Worm (Caenorhabditis elegans) whole organism, late embryonic: Measurements from ENCODE around the gene ncs-3.

ENCODE experiments used
- C08G9.2 ChIP-seq: sonication (generic microtip); optimal IDR thresholded peaks from 2 replicates; lab custom pipeline; 2016; ENCODE audit warnings: mild to moderate bottlenecking, missing genetic modification characterization, moderate library complexity, missing compliant biosample characterization
- F13H6.1 ChIP-seq: sonication (generic microtip); optimal IDR thresholded peaks from 2 replicates; lab custom pipeline; 2016; ENCODE audit warnings: missing genetic modification characterization, missing compliant biosample characterization
- K09A11.1 ChIP-seq: sonication (generic microtip); optimal IDR thresholded peaks from 2 replicates; lab custom pipeline; 2017; ENCODE audit warnings: antibody characterized with exemption, mild to moderate bottlenecking, missing genetic modification characterization, missing compliant biosample characterization; ENCODE audit not compliant: insufficient read depth
- ceh-14 ChIP-seq: sonication (generic microtip); optimal IDR thresholded peaks from 2 replicates; lab custom pipeline; 2016; ENCODE audit warnings: missing genotype, missing genetic modification characterization, missing compliant biosample characterization
- ceh-18 ChIP-seq: sonication (generic microtip); optimal IDR thresholded peaks from 2 replicates; lab custom pipeline; 2016; ENCODE audit warnings: missing genetic modification characterization, missing compliant biosample characterization
- ceh-19 ChIP-seq: fragments of 200-800 bp; sonication (Bioruptor generic); optimal IDR thresholded peaks from 2 replicates; lab custom pipeline; 2018; ENCODE audit warnings: mild to moderate bottlenecking, missing genetic modification characterization, missing compliant biosample characterization
- ceh-2 ChIP-seq: sonication (generic microtip); optimal IDR thresholded peaks from 2 replicates; lab custom pipeline; 2016; ENCODE audit warnings: missing genotype, missing genetic modification characterization, missing compliant biosample characterization
- ceh-30 ChIP-seq: fragments of 150-350 bp; optimal IDR thresholded peaks from 2 replicates; lab custom pipeline; 2014; ENCODE audit warnings: missing biosample characterization, missing genetic modification characterization
- ceh-31 ChIP-seq: sonication (generic microtip); optimal IDR thresholded peaks from 2 replicates; lab custom pipeline; 2016; ENCODE audit warnings: missing genetic modification characterization, missing compliant biosample characterization
- ceh-34 ChIP-seq: sonication (generic microtip); optimal IDR thresholded peaks from 2 replicates; lab custom pipeline; 2016; ENCODE audit warnings: mild to moderate bottlenecking, missing genetic modification characterization, missing compliant biosample characterization
- ceh-48 ChIP-seq: sonication (generic microtip); optimal IDR thresholded peaks from 2 replicates; lab custom pipeline; 2016; ENCODE audit warnings: missing genetic modification characterization, inconsistent platforms, missing compliant biosample characterization
- ceh-6 ChIP-seq: fragments of 200-800 bp; sonication (Bioruptor generic); optimal IDR thresholded peaks from 2 replicates; lab custom pipeline; 2018; ENCODE audit warnings: mild to moderate bottlenecking, missing genetic modification characterization, missing compliant biosample characterization
- che-1 ChIP-seq: sonication (generic microtip); optimal IDR thresholded peaks from 2 replicates; lab custom pipeline; 2016; ENCODE audit warnings: mild to moderate bottlenecking, missing genetic modification characterization, missing compliant biosample characterization
- dve-1 ChIP-seq: sonication (generic microtip); optimal IDR thresholded peaks from 2 replicates; lab custom pipeline; 2017; ENCODE audit warnings: antibody characterized with exemption, mild to moderate bottlenecking, missing genetic modification characterization, missing compliant biosample characterization
- elt-2 ChIP-seq: sonication (generic microtip); optimal IDR thresholded peaks from 2 replicates; lab custom pipeline; 2016; ENCODE audit warnings: missing genetic modification reagents, missing genetic modification characterization, missing compliant biosample characterization
- elt-4 ChIP-seq: sonication (generic microtip); optimal IDR thresholded peaks from 2 replicates; lab custom pipeline; 2016; ENCODE audit warnings: missing genetic modification characterization, missing compliant biosample characterization
- ets-4 ChIP-seq: sonication (generic microtip); optimal IDR thresholded peaks from 2 replicates; lab custom pipeline; 2016; ENCODE audit warnings: missing genetic modification characterization, missing compliant biosample characterization
- fax-1 ChIP-seq: sonication (generic microtip); optimal IDR thresholded peaks from 2 replicates; lab custom pipeline; 2016; ENCODE audit warnings: missing genotype, missing genetic modification characterization, missing compliant biosample characterization
- fkh-10 ChIP-seq: fragments of 150-350 bp; optimal IDR thresholded peaks from 2 replicates; lab custom pipeline; 2014; ENCODE audit warnings: missing biosample characterization, missing genetic modification reagents, missing genetic modification characterization
- fkh-6 ChIP-seq: sonication (generic microtip); optimal IDR thresholded peaks from 2 replicates; lab custom pipeline; 2016; ENCODE audit warnings: missing genetic modification characterization, missing compliant biosample characterization
- hlh-30 ChIP-seq: sonication (generic microtip); optimal IDR thresholded peaks from 2 replicates; lab custom pipeline; 2017; ENCODE audit warnings: antibody characterized with exemption, missing genetic modification characterization, missing compliant biosample characterization; ENCODE audit not compliant: insufficient read depth
- hlh-6 ChIP-seq: sonication (generic microtip); optimal IDR thresholded peaks from 2 replicates; lab custom pipeline; 2016; ENCODE audit warnings: missing genotype, missing genetic modification characterization, missing compliant biosample characterization
- hlh-8 ChIP-seq: sonication (generic microtip); optimal IDR thresholded peaks from 2 replicates; lab custom pipeline; 2016; ENCODE audit warnings: missing genotype, missing genetic modification characterization, missing compliant biosample characterization
- madf-2 ChIP-seq: sonication (generic microtip); optimal IDR thresholded peaks from 2 replicates; lab custom pipeline; 2017; ENCODE audit warnings: missing genetic modification characterization, missing compliant biosample characterization
- mec-3 ChIP-seq: sonication (generic microtip); optimal IDR thresholded peaks from 2 replicates; lab custom pipeline; 2016; ENCODE audit warnings: borderline replicate concordance, missing genetic modification characterization, missing compliant biosample characterization
- nfya-1 ChIP-seq: sonication (generic microtip); optimal IDR thresholded peaks from 2 replicates; lab custom pipeline; 2017; ENCODE audit warnings: missing genetic modification characterization, mild to moderate bottlenecking, missing compliant biosample characterization, antibody characterized with exemption, moderate library complexity
- nhr-11 ChIP-seq: fragments of 150-350 bp; optimal IDR thresholded peaks from 2 replicates; lab custom pipeline; 2014; ENCODE audit warnings: missing biosample characterization, missing genetic modification characterization
- nhr-232 ChIP-seq: sonication (generic microtip); optimal IDR thresholded peaks from 2 replicates; lab custom pipeline; 2016; ENCODE audit warnings: missing genetic modification characterization, missing compliant biosample characterization
- npax-4 ChIP-seq: sonication (generic microtip); optimal IDR thresholded peaks from 2 replicates; lab custom pipeline; 2016; ENCODE audit warnings: missing genetic modification characterization, missing compliant biosample characterization
- odd-2 ChIP-seq: sonication (generic microtip); optimal IDR thresholded peaks from 2 replicates; lab custom pipeline; 2017; ENCODE audit warnings: antibody characterized with exemption, mild to moderate bottlenecking, missing genetic modification characterization, missing compliant biosample characterization
- pha-2 ChIP-seq: sonication (generic microtip); optimal IDR thresholded peaks from 2 replicates; lab custom pipeline; 2017; ENCODE audit warnings: mild to moderate bottlenecking, missing genetic modification characterization, missing compliant biosample characterization
- pqm-1 ChIP-seq: sonication (generic microtip); optimal IDR thresholded peaks from 2 replicates; lab custom pipeline; 2016; ENCODE audit warnings: missing genetic modification characterization, missing compliant biosample characterization
- pros-1 ChIP-seq: fragments of 150-350 bp; optimal IDR thresholded peaks from 2 replicates; lab custom pipeline; 2014; ENCODE audit warnings: missing biosample characterization, missing genetic modification reagents, missing genetic modification characterization
- ref-2 ChIP-seq: sonication (generic microtip); optimal IDR thresholded peaks from 2 replicates; lab custom pipeline; 2016; ENCODE audit warnings: missing genetic modification characterization, missing compliant biosample characterization
- rnt-1 ChIP-seq: sonication (generic microtip); optimal IDR thresholded peaks from 2 replicates; lab custom pipeline; 2016; ENCODE audit warnings: missing genetic modification characterization, missing compliant biosample characterization
- sdc-2 ChIP-seq: sonication (generic microtip); optimal IDR thresholded peaks from 2 replicates; lab custom pipeline; 2016; ENCODE audit warnings: missing genotype, missing genetic modification characterization, missing compliant biosample characterization
- sox-2 ChIP-seq: fragments of 200-800 bp; sonication (Bioruptor generic); IDR thresholded peaks from 2 replicates; pipeline ENCODE4 v1.3.6; 2022; ENCODE audit warnings: missing genetic modification reagents, missing genetic modification characterization, missing compliant biosample characterization
- sox-4 ChIP-seq: sonication (generic microtip); optimal IDR thresholded peaks from 2 replicates; lab custom pipeline; 2017; ENCODE audit warnings: mild to moderate bottlenecking, missing genetic modification characterization, inconsistent platforms, missing compliant biosample characterization
- syd-9 ChIP-seq: sonication (generic microtip); optimal IDR thresholded peaks from 2 replicates; lab custom pipeline; 2016; ENCODE audit warnings: mild to moderate bottlenecking, missing genetic modification characterization, moderate library complexity, missing compliant biosample characterization
- tbx-2 ChIP-seq: sonication (generic microtip); optimal IDR thresholded peaks from 2 replicates; lab custom pipeline; 2016; ENCODE audit warnings: missing genetic modification characterization, missing compliant biosample characterization
- unc-3 ChIP-seq, 2 experiments: fragments of 200-800 bp in 1 of 2; sonication (Bioruptor generic) in 1 of 2; sonication (generic microtip) in 1 of 2; conservative IDR thresholded peaks in 1 of 2; optimal IDR thresholded peaks in 1 of 2; 2 replicates each; pipeline versions ENCODE4 v1.3.6 to Lab custom; 2016 to 2022; ENCODE audit warnings: missing compliant biosample characterization in 2 of 2, missing genetic modification characterization in 2 of 2, missing genetic modification reagents in 1 of 2
- unc-42 ChIP-seq: sonication (generic microtip); optimal IDR thresholded peaks from 2 replicates; lab custom pipeline; 2016; ENCODE audit warnings: missing genotype, missing genetic modification characterization, missing compliant biosample characterization
- unc-55 ChIP-seq: sonication (generic microtip); optimal IDR thresholded peaks from 2 replicates; lab custom pipeline; 2017; ENCODE audit warnings: missing biosample characterization, missing genetic modification reagents, missing genetic modification characterization
- unc-86 ChIP-seq: sonication (generic microtip); optimal IDR thresholded peaks from 2 replicates; lab custom pipeline; 2016; ENCODE audit warnings: missing genetic modification characterization, missing compliant biosample characterization
- zip-5 ChIP-seq: sonication (generic microtip); optimal IDR thresholded peaks from 2 replicates; lab custom pipeline; 2016; ENCODE audit warnings: missing genetic modification characterization, missing compliant biosample characterization
- ztf-16 ChIP-seq: sonication (generic microtip); optimal IDR thresholded peaks from 2 replicates; lab custom pipeline; 2017; ENCODE audit warnings: missing genetic modification characterization, missing compliant biosample characterization

The ncs-3 gene

ce11 chrX:1089676-1090075 is 35.8 kb downstream of the ncs-3 start:
- TF ChIP-seq sox-2 (GFP tag; lab: Robert Waterston, UW): no peak
- no peak for TF ChIP-seq pha-2 (tag; lab: Kevin White, UChicago)
- no peak for TF ChIP-seq ets-4

ce11 chrX:1093154-1093553 is 39.3 kb downstream of the ncs-3 start:
- TF ChIP-seq dve-1 (tag; lab: Kevin White, UChicago) (peak; percentile 72), ceh-48 (tag; lab: Kevin White, UChicago) (no peak), nfya-1 (tag; lab: Kevin White, UChicago) (peak; percentile 95), nhr-11 (tag; lab: Kevin White, UChicago) (no peak), hlh-6 (tag; lab: Kevin White, UChicago) (peak; percentile 71), che-1 (no peak), sox-4 (tag; lab: Kevin White, UChicago) (peak; percentile 51), ceh-34 (tag; lab: Kevin White, UChicago) (peak; percentile 91), C08G9.2 (peak; percentile 49), ceh-2 (tag; lab: Kevin White, UChicago) (peak; percentile 80), ceh-30 (tag; lab: Kevin White, UChicago) (peak; percentile 59), ztf-16 (tag; lab: Kevin White, UChicago) (peak; percentile 38), ceh-19 (GFP tag; lab: Kevin White, UChicago) (peak; percentile 8), unc-86 (tag; lab: Kevin White, UChicago) (no peak), fkh-6 (tag; lab: Kevin White, UChicago) (peak; percentile 1), npax-4 (tag; lab: Kevin White, UChicago) (no peak), K09A11.1 (peak; percentile 7), ceh-14 (peak; percentile 66), ets-4 (peak; percentile 64), hlh-8 (tag; lab: Kevin White, UChicago) (peak; percentile 86), unc-42 (peak; percentile 84), nhr-232 (tag; lab: Kevin White, UChicago) (peak; percentile 3), ceh-6 (no peak), ceh-18 (tag; lab: Kevin White, UChicago) (peak; percentile 99), rnt-1 (peak; percentile 70), fax-1 (tag; lab: Kevin White, UChicago) (peak; percentile 43), F13H6.1 (tag; lab: Kevin White, UChicago) (peak; percentile 85), mec-3 (tag; lab: Kevin White, UChicago) (no peak), fkh-10 (GFP tag; lab: Kevin White, UChicago) (no peak), unc-3 (GFP tag; conservative IDR thresholded peaks at IDR 0.05; lab: Robert Waterston, UW) (no peak), unc-3 (tag; optimal IDR thresholded peaks at IDR 0.05; lab: Kevin White, UChicago) (peak; percentile 31), odd-2 (tag; lab: Kevin White, UChicago) (no peak), pqm-1 (tag; lab: Kevin White, UChicago) (peak; percentile 55), sox-2 (GFP tag; lab: Robert Waterston, UW) (peak; percentile 70), elt-2 (tag; lab: Kevin White, UChicago) (peak; percentile 35), madf-2 (tag; lab: Kevin White, UChicago) (peak; percentile 63), zip-5 (tag; lab: Kevin White, UChicago) (no peak), unc-55 (GFP tag; lab: Kevin White, UChicago) (peak; percentile 100), ceh-31 (tag; lab: Kevin White, UChicago) (peak; percentile 93), ref-2 (tag; lab: Kevin White, UChicago) (peak; percentile 74), elt-4 (tag; lab: Kevin White, UChicago) (no peak), syd-9 (peak; percentile 51), hlh-30 (tag; lab: Kevin White, UChicago) (peak; percentile 97), tbx-2 (tag; lab: Kevin White, UChicago) (peak; percentile 85), pros-1 (peak; percentile 79), sdc-2 (tag; lab: Kevin White, UChicago) (peak; percentile 88)
